Fruit fly (Drosophila melanogaster) S2 (cell line): ENCODE measurements around the gene CG42789.

ENCODE experiments used
- CG8478 ChIP-seq: fragments of >200 bp; optimal IDR thresholded peaks from 2 replicates; lab custom pipeline; 2018
- CTCF ChIP-seq, 2 experiments: fragments of >200 bp; optimal IDR thresholded peaks; 2 replicates each; lab custom pipeline; 2018

DNA sequence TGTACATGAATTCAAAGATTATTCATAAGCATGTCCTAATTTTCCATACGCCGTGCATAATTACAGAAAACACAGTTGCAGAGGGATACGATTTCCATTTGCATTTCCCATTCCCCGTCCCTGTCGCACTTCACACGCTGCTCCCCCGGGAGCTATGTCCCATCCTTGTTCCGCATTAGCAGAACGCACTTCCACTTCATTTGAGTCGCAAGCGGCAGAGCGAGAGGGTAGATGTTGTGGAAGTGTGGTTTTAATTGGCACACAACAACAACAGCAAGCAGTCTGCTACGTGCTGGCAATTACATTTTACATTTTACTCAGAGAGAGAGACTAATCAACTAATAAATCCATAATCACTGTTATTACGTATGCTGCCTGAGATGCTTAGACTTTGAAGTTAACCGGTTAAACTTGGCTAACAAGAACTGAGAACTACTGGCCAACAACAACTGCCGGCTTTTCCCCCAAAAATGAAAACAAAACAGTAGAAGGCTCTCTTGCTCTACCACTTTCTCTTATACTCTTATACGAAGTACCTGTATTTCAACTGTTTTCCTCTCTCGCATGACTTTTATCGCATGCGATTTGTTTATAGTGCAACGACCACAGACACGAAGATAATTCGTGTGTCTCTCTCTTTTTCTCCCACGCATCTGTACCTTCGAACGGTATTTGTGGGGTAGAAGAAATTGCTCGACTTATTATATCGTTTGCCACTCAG, 13.9 kb upstream of the CG42789 start:
- TF ChIP-seq CTCF (optimal IDR thresholded peaks at IDR 0.05; lab: Kevin White, UChicago) (no peak), CG8478 (no peak)
